Worm (Caenorhabditis elegans) whole organism, mixed stage, embryonic: ENCODE results near the gene K02C4.2.

Source experiments
- M03D4.4 ChIP-seq: sonication (generic microtip); optimal IDR thresholded peaks from 2 replicates; lab custom pipeline; 2017; ENCODE audit warnings: mild to moderate bottlenecking, missing genetic modification characterization, missing compliant biosample characterization
- bed-3 ChIP-seq: fragments of 200-800 bp; sonication (Bioruptor generic); optimal IDR thresholded peaks from 3 replicates; lab custom pipeline; 2018; ENCODE audit warnings: mild to moderate bottlenecking, missing genetic modification characterization, moderate library complexity, missing compliant biosample characterization
- blmp-1 ChIP-seq: fragments of 150-350 bp; optimal IDR thresholded peaks from 2 replicates; lab custom pipeline; 2014; ENCODE audit warnings: missing biosample characterization, missing genetic modification characterization
- ceh-39 ChIP-seq: fragments of 150-350 bp; optimal IDR thresholded peaks from 2 replicates; lab custom pipeline; 2014; ENCODE audit warnings: missing biosample characterization, missing genetic modification characterization
- ceh-43 ChIP-seq: fragments of 200-800 bp; sonication (Bioruptor generic); optimal IDR thresholded peaks from 2 replicates; lab custom pipeline; 2018; ENCODE audit warnings: mild to moderate bottlenecking, missing genetic modification characterization, moderate library complexity, missing compliant biosample characterization
- ceh-83 ChIP-seq: fragments of 200-800 bp; sonication (Bioruptor generic); optimal IDR thresholded peaks from 2 replicates; lab custom pipeline; 2018; ENCODE audit warnings: mild to moderate bottlenecking, missing genetic modification characterization, missing compliant biosample characterization
- ces-1 ChIP-seq: fragments of 150-350 bp; optimal IDR thresholded peaks from 2 replicates; lab custom pipeline; 2014; ENCODE audit warnings: missing biosample characterization, missing genetic modification reagents, missing genetic modification characterization
- cnd-1 ChIP-seq: fragments of 200-800 bp; sonication (Bioruptor generic); optimal IDR thresholded peaks from 2 replicates; lab custom pipeline; 2018; ENCODE audit warnings: mild to moderate bottlenecking, missing genetic modification characterization, missing compliant biosample characterization
- drap-1 ChIP-seq: fragments of 200-800 bp; sonication (Bioruptor generic); optimal IDR thresholded peaks from 3 replicates; lab custom pipeline; 2018; ENCODE audit warnings: mild to moderate bottlenecking, missing genetic modification characterization, missing compliant biosample characterization
- elt-1 ChIP-seq: sonication (generic microtip); optimal IDR thresholded peaks from 2 replicates; lab custom pipeline; 2017; ENCODE audit warnings: missing genetic modification characterization, mild to moderate bottlenecking, missing compliant biosample characterization, antibody characterized with exemption, moderate library complexity, borderline replicate concordance; ENCODE audit not compliant: insufficient read depth
- elt-3 ChIP-seq: fragments of 150-350 bp; optimal IDR thresholded peaks from 2 replicates; lab custom pipeline; 2014; ENCODE audit warnings: missing biosample characterization, missing genetic modification characterization
- flh-1 ChIP-seq: fragments of 200-800 bp; sonication (Bioruptor generic); optimal IDR thresholded peaks from 2 replicates; lab custom pipeline; 2018; ENCODE audit warnings: mild to moderate bottlenecking, missing genetic modification characterization, moderate library complexity, missing compliant biosample characterization
- ham-2 ChIP-seq: fragments of 200-800 bp; sonication (Bioruptor generic); optimal IDR thresholded peaks from 2 replicates; lab custom pipeline; 2018; ENCODE audit warnings: mild to moderate bottlenecking, missing genetic modification characterization, missing compliant biosample characterization
- hlh-1 ChIP-seq: fragments of 150-350 bp; optimal IDR thresholded peaks from 2 replicates; lab custom pipeline; 2014; ENCODE audit warnings: missing biosample characterization, missing genetic modification reagents, missing genetic modification characterization
- lin-13 ChIP-seq: fragments of 150-350 bp; optimal IDR thresholded peaks from 2 replicates; lab custom pipeline; 2014; ENCODE audit warnings: missing biosample characterization, missing genetic modification characterization
- lin-32 ChIP-seq: fragments of 200-800 bp; sonication (Bioruptor generic); optimal IDR thresholded peaks from 2 replicates; lab custom pipeline; 2018; ENCODE audit warnings: mild to moderate bottlenecking, missing genetic modification characterization, missing compliant biosample characterization
- lsy-2 ChIP-seq: fragments of 150-350 bp; optimal IDR thresholded peaks from 2 replicates; lab custom pipeline; 2014; ENCODE audit warnings: missing biosample characterization, missing genetic modification characterization
- mab-5 ChIP-seq: fragments of 150-350 bp; optimal IDR thresholded peaks from 2 replicates; lab custom pipeline; 2014; ENCODE audit warnings: missing biosample characterization, missing genetic modification characterization
- mep-1 ChIP-seq: fragments of 150-350 bp; optimal IDR thresholded peaks from 2 replicates; lab custom pipeline; 2017; ENCODE audit warnings: missing biosample characterization, missing genetic modification reagents, missing genetic modification characterization, inconsistent platforms
- mls-2 ChIP-seq: sonication (generic microtip); optimal IDR thresholded peaks from 2 replicates; lab custom pipeline; 2016; ENCODE audit warnings: mild to moderate bottlenecking, missing genetic modification characterization, moderate library complexity, missing compliant biosample characterization
- nhr-12 ChIP-seq: fragments of 150-350 bp; optimal IDR thresholded peaks from 2 replicates; lab custom pipeline; 2014; ENCODE audit warnings: missing biosample characterization, missing genetic modification characterization
- nhr-2 ChIP-seq: fragments of 150-350 bp; optimal IDR thresholded peaks from 2 replicates; lab custom pipeline; 2014; ENCODE audit warnings: missing biosample characterization, missing genetic modification characterization
- nhr-237 ChIP-seq: fragments of 150-350 bp; optimal IDR thresholded peaks from 2 replicates; lab custom pipeline; 2014; ENCODE audit warnings: missing biosample characterization, missing genetic modification characterization
- nhr-28 ChIP-seq: fragments of 150-350 bp; optimal IDR thresholded peaks from 2 replicates; lab custom pipeline; 2014; ENCODE audit warnings: missing biosample characterization, missing genetic modification characterization
- nhr-76 ChIP-seq: sonication (generic microtip); optimal IDR thresholded peaks from 2 replicates; lab custom pipeline; 2017; ENCODE audit warnings: missing biosample characterization, missing genetic modification characterization
- pha-4 ChIP-seq: fragments of 150-350 bp; optimal IDR thresholded peaks from 2 replicates; lab custom pipeline; 2018; ENCODE audit warnings: missing biosample characterization, missing genetic modification reagents, missing genetic modification characterization
- sem-2 ChIP-seq: fragments of 200-800 bp; sonication (Bioruptor generic); optimal IDR thresholded peaks from 2 replicates; lab custom pipeline; 2018; ENCODE audit warnings: mild to moderate bottlenecking, missing genetic modification characterization, missing compliant biosample characterization
- snpc-4 ChIP-seq: fragments of 150-350 bp; optimal IDR thresholded peaks from 2 replicates; lab custom pipeline; 2014; ENCODE audit warnings: missing biosample characterization, missing genetic modification characterization
- sptf-1 ChIP-seq: sonication (generic microtip); optimal IDR thresholded peaks from 2 replicates; lab custom pipeline; 2017; ENCODE audit warnings: mild to moderate bottlenecking, missing genetic modification characterization, moderate library complexity, missing compliant biosample characterization
- tbx-8 ChIP-seq: fragments of 200-800 bp; sonication (Bioruptor generic); optimal IDR thresholded peaks from 2 replicates; lab custom pipeline; 2018; ENCODE audit warnings: mild to moderate bottlenecking, missing genetic modification characterization, moderate library complexity, missing compliant biosample characterization
- unc-120 ChIP-seq: sonication (generic microtip); optimal IDR thresholded peaks from 2 replicates; lab custom pipeline; 2017; ENCODE audit warnings: missing genetic modification characterization, missing compliant biosample characterization; ENCODE audit not compliant: poor library complexity, severe bottlenecking
- unc-39 ChIP-seq: fragments of 150-350 bp; optimal IDR thresholded peaks from 2 replicates; lab custom pipeline; 2014; ENCODE audit warnings: missing biosample characterization, missing genetic modification characterization
- unc-62 ChIP-seq: fragments of 150-350 bp; optimal IDR thresholded peaks from 2 replicates; lab custom pipeline; 2014; ENCODE audit warnings: missing biosample characterization, missing genetic modification reagents, missing genetic modification characterization
- zip-8 ChIP-seq: fragments of 150-350 bp; optimal IDR thresholded peaks from 2 replicates; lab custom pipeline; 2014; ENCODE audit warnings: missing biosample characterization, missing genetic modification characterization
- ztf-11 ChIP-seq: fragments of 150-350 bp; optimal IDR thresholded peaks from 2 replicates; lab custom pipeline; 2014; ENCODE audit warnings: missing biosample characterization, missing genetic modification characterization

Gene K02C4.2

ce11 chrII:8075324-8075810 lies at the start of gene K02C4.2:
Gene K02C4.2, plus strand, starts transcription at chrII:8075760.
- TF ChIP-seq ztf-11 (no peak), ceh-83 (GFP tag; lab: Kevin White, UChicago) (peak; percentile 89), lsy-2 (tag; lab: Kevin White, UChicago) (no peak), elt-1 (no peak), unc-120 (tag; lab: Kevin White, UChicago) (peak; percentile 20), ceh-43 (peak; percentile 63), tbx-8 (peak; percentile 59), mab-5 (tag; lab: Kevin White, UChicago) (no peak), mls-2 (peak; percentile 81), nhr-12 (tag; lab: Kevin White, UChicago) (no peak), lin-13 (tag; lab: Kevin White, UChicago) (peak; percentile 20), snpc-4 (tag; lab: Kevin White, UChicago) (no peak), elt-3 (tag; lab: Kevin White, UChicago) (no peak), sem-2 (GFP tag; lab: Kevin White, UChicago) (peak; percentile 76), ham-2 (GFP tag; lab: Kevin White, UChicago) (peak; percentile 73), blmp-1 (tag; lab: Kevin White, UChicago) (no peak), ceh-39 (no peak), unc-62 (GFP tag; lab: Kevin White, UChicago) (peak; percentile 22), hlh-1 (tag; lab: Kevin White, UChicago) (peak; percentile 8), nhr-76 (tag; lab: Kevin White, UChicago) (no peak), drap-1 (GFP tag; lab: Kevin White, UChicago) (peak; percentile 86), nhr-2 (tag; lab: Kevin White, UChicago) (no peak), ces-1 (GFP tag; lab: Kevin White, UChicago) (no peak), mep-1 (tag; lab: Kevin White, UChicago) (peak; percentile 12), unc-39 (tag; lab: Kevin White, UChicago) (no peak), zip-8 (tag; lab: Kevin White, UChicago) (peak; percentile 23), nhr-237 (tag; lab: Kevin White, UChicago) (no peak), lin-32 (peak; percentile 76), sptf-1 (no peak), flh-1 (GFP tag; lab: Kevin White, UChicago) (peak; percentile 59), cnd-1 (tag; lab: Kevin White, UChicago) (peak; percentile 86), nhr-28 (tag; lab: Kevin White, UChicago) (no peak), M03D4.4 (peak; percentile 79), pha-4 (peak; percentile 55), bed-3 (GFP tag; lab: Kevin White, UChicago) (peak; percentile 12)

DNA sequence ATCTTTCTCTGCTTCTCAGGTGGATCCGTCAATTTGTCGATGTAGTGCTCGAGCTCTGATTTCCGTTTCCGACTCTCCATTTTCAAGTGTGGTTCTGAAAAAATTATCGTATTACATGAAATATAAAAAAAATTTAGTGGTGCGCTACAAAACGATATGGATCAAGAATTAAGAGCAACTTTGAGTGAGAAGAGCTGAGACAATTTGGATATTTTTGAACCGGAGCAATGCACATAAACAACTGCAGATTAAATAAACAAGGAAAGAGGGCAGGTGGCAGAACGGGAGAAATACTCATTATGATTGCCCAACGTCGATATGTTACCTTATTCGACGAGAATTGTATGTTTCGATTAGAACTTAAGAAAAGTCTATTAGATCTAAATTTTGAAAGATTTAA lies 47.9 kb upstream of the K02C4.2 start, which contains the start of gene swsn-7:
swsn-7 (minus strand) TSS at position 101 of the 400 bp plus-strand sequence.
- TF ChIP-seq hlh-1 (tag; lab: Kevin White, UChicago) (no peak), lin-32 (no peak), sptf-1 (no peak)

DNA sequence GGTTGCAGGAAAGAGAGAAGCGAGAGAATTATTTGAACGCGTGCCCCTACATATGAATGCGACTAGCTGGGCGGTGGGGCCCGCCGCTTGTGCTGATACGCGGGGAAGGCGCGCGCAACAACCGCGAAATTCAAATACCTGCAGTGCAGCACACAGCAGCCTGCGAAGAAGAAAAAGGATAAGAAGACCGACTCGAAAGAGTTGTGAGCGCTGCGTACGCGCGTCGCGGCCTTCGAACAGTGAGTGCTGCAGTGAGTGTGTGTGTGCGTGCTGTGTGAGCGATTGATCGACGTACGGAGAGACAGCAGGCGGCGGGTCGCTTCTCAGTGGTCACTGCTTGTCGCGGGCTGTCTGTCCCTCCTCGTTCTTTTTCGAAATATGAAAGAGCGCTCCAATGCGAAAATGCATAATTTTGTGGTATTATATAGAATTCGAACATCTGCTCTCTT lies 47.3 kb upstream of the K02C4.2 start:
- TF ChIP-seq nhr-28 (tag; lab: Kevin White, UChicago), result no peak
- no peak for TF ChIP-seq ceh-43
- no peak for TF ChIP-seq mab-5 (tag; lab: Kevin White, UChicago)
- TF ChIP-seq elt-3 (tag; lab: Kevin White, UChicago), result no peak
- peak; percentile 25 for TF ChIP-seq mep-1 (tag; lab: Kevin White, UChicago)
- peak; percentile 80 for TF ChIP-seq unc-120 (tag; lab: Kevin White, UChicago)
- no peak for TF ChIP-seq sem-2 (GFP tag; lab: Kevin White, UChicago)
- peak; percentile 50 for TF ChIP-seq lsy-2 (tag; lab: Kevin White, UChicago)
- TF ChIP-seq elt-1, result peak; percentile 33
- TF ChIP-seq lin-32, result peak; percentile 60
- TF ChIP-seq mls-2, result peak; percentile 75
- TF ChIP-seq ham-2 (GFP tag; lab: Kevin White, UChicago), result peak; percentile 91
- TF ChIP-seq pha-4, result peak; percentile 85
- TF ChIP-seq snpc-4 (tag; lab: Kevin White, UChicago), result no peak
- peak; percentile 30 for TF ChIP-seq flh-1 (GFP tag; lab: Kevin White, UChicago)
- no peak for TF ChIP-seq nhr-237 (tag; lab: Kevin White, UChicago)
- TF ChIP-seq drap-1 (GFP tag; lab: Kevin White, UChicago), result peak; percentile 82
- no peak for TF ChIP-seq bed-3 (GFP tag; lab: Kevin White, UChicago)
- peak; percentile 70 for TF ChIP-seq M03D4.4
- TF ChIP-seq unc-62 (GFP tag; lab: Kevin White, UChicago), result peak; percentile 79
- TF ChIP-seq lin-13 (tag; lab: Kevin White, UChicago), result peak; percentile 84
- no peak for TF ChIP-seq ceh-39
- TF ChIP-seq ztf-11, result peak; percentile 28
- TF ChIP-seq hlh-1 (tag; lab: Kevin White, UChicago), result peak; percentile 75
- TF ChIP-seq sptf-1, result peak; percentile 74
- TF ChIP-seq unc-39 (tag; lab: Kevin White, UChicago), result no peak
- TF ChIP-seq nhr-2 (tag; lab: Kevin White, UChicago), result no peak
- TF ChIP-seq ces-1 (GFP tag; lab: Kevin White, UChicago), result peak; percentile 31
- TF ChIP-seq cnd-1 (tag; lab: Kevin White, UChicago), result peak; percentile 61
- TF ChIP-seq nhr-12 (tag; lab: Kevin White, UChicago), result no peak
- no peak for TF ChIP-seq blmp-1 (tag; lab: Kevin White, UChicago)
- no peak for TF ChIP-seq zip-8 (tag; lab: Kevin White, UChicago)
- TF ChIP-seq tbx-8, result peak; percentile 57
- TF ChIP-seq, all 35 proteins: peak for 19
